Worm (Caenorhabditis elegans) whole organism, early embryonic: Measurements from ENCODE around the gene Y26E6A.2.

Experiments used
- aly-1 ChIP-seq: sonication (generic microtip); optimal IDR thresholded peaks from 2 replicates; lab custom pipeline; 2016; ENCODE audit warnings: missing genetic modification characterization, missing compliant biosample characterization
- ama-1 ChIP-seq: fragments of 150-350 bp; optimal IDR thresholded peaks from 2 replicates; lab custom pipeline; 2014
- tbx-11 ChIP-seq: fragments of 200-800 bp; sonication (Bioruptor generic); IDR thresholded peaks from 2 replicates; pipeline ENCODE4 v1.3.6; 2022; ENCODE audit warnings: missing genetic modification characterization, missing compliant biosample characterization

DNA sequence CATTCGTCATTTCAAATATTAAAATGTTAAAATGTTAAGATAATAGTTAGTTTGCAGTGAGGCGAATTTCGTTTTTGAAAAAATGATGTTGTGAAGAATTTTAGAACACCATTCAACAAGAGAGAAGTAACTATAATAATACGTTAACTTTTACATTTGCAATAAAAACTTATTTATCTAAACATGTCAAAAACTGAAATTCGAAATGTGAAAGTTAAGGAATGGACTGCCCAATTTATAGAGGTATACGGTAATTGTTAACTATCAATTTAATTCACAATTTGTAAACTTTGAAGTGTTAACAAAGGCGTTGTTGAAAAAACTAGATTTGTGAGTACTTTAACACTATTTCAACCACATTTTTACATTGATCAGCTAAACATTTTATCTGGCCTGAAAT lies 10.4 kb downstream of the Y26E6A.2 start:
- TF ChIP-seq aly-1 (tag; lab: Kevin White, UChicago) = no peak
- no peak for TF ChIP-seq ama-1
- no peak for TF ChIP-seq tbx-11 (GFP tag; lab: Robert Waterston, UW)
